Worm (Caenorhabditis elegans) whole organism, L4 larva: Measurements from ENCODE around the gene F56D2.8.
A peak's percentile ranks its signal among the peaks of the same experiment; 100 is the strongest.

ENCODE experiments used
- D1046.2 ChIP-seq: fragments of 200-800 bp; sonication (Bioruptor generic); IDR thresholded peaks from 2 replicates; pipeline ENCODE4 v1.3.6; 2022; ENCODE audit warnings: missing genetic modification characterization, missing compliant biosample characterization
- F26F4.8 ChIP-seq: fragments of 200-800 bp; sonication (Bioruptor generic); conservative IDR thresholded peaks from 2 replicates; pipeline ENCODE4 v1.3.6; 2022; ENCODE audit warnings: missing genetic modification characterization, missing compliant biosample characterization
- F37D6.2 ChIP-seq: sonication (generic microtip); optimal IDR thresholded peaks from 2 replicates; lab custom pipeline; 2016; ENCODE audit warnings: mild to moderate bottlenecking, missing genetic modification characterization, missing compliant biosample characterization
- F44E2.7 ChIP-seq: fragments of 200-800 bp; sonication (Bioruptor generic); IDR thresholded peaks from 2 replicates; pipeline ENCODE4 v2.1.2; 2022; ENCODE audit warnings: missing genetic modification characterization, missing compliant biosample characterization
- R02D3.7 ChIP-seq: fragments of 150-350 bp; sonication (generic microtip); optimal IDR thresholded peaks from 3 replicates; lab custom pipeline; 2014; ENCODE audit warnings: missing biosample characterization, missing genetic modification characterization
- T20F7.1 ChIP-seq: fragments of 200-800 bp; sonication (Bioruptor generic); optimal IDR thresholded peaks from 2 replicates; lab custom pipeline; 2018; ENCODE audit warnings: mild to moderate bottlenecking, missing genetic modification characterization, missing compliant biosample characterization
- T26A8.4 ChIP-seq: fragments of 200-800 bp; sonication (Bioruptor generic); IDR thresholded peaks from 2 replicates; pipeline ENCODE4 v1.3.6; 2022; ENCODE audit warnings: missing genetic modification characterization, missing compliant biosample characterization
- Y105C5A.15 ChIP-seq: fragments of 200-800 bp; sonication (Bioruptor generic); IDR thresholded peaks from 2 replicates; pipeline ENCODE4 v1.3.6; 2022; ENCODE audit warnings: missing genetic modification characterization, missing compliant biosample characterization
- ama-1 ChIP-seq: fragments of 150-350 bp; optimal IDR thresholded peaks from 2 replicates; lab custom pipeline; 2014; ENCODE audit warnings: inconsistent platforms, mixed read lengths
- ceh-20 ChIP-seq: fragments of 200-800 bp; sonication (Bioruptor generic); IDR thresholded peaks from 2 replicates; pipeline ENCODE4 v1.3.6; 2022; ENCODE audit warnings: missing genetic modification reagents, missing genetic modification characterization, missing compliant biosample characterization
- ceh-44 ChIP-seq: fragments of 200-800 bp; sonication (Bioruptor generic); IDR thresholded peaks from 2 replicates; pipeline ENCODE4 v1.3.6; 2022; ENCODE audit warnings: missing genetic modification reagents, missing genetic modification characterization, missing compliant biosample characterization
- ceh-62 ChIP-seq: sonication (generic microtip); optimal IDR thresholded peaks from 2 replicates; lab custom pipeline; 2017; ENCODE audit warnings: missing biosample characterization, missing genetic modification characterization
- ceh-82 ChIP-seq: sonication (generic microtip); optimal IDR thresholded peaks from 2 replicates; lab custom pipeline; 2017; ENCODE audit warnings: missing biosample characterization, missing genetic modification characterization
- cey-2 ChIP-seq: sonication (generic microtip); optimal IDR thresholded peaks from 3 replicates; lab custom pipeline; 2017; ENCODE audit warnings: missing genetic modification characterization, mild to moderate bottlenecking, missing compliant biosample characterization, antibody characterized with exemption, borderline replicate concordance; ENCODE audit not compliant: insufficient read depth
- ctbp-1 ChIP-seq: fragments of 200-800 bp; sonication (Bioruptor generic); IDR thresholded peaks from 2 replicates; pipeline ENCODE4 v1.3.6; 2022; ENCODE audit warnings: missing genetic modification reagents, missing genetic modification characterization, missing compliant biosample characterization
- daf-8 ChIP-seq: fragments of 200-800 bp; sonication (Bioruptor generic); IDR thresholded peaks from 2 replicates; pipeline ENCODE4 v1.3.6; 2022; ENCODE audit warnings: missing genetic modification characterization, missing compliant biosample characterization
- dmd-6 ChIP-seq: fragments of 200-800 bp; sonication (Bioruptor generic); IDR thresholded peaks from 2 replicates; pipeline ENCODE4 v1.3.6; 2022; ENCODE audit warnings: missing genetic modification reagents, missing genetic modification characterization, missing compliant biosample characterization
- egl-27 ChIP-seq: sonication (generic microtip); optimal IDR thresholded peaks from 3 replicates; lab custom pipeline; 2017; ENCODE audit warnings: missing biosample characterization, missing genetic modification reagents, missing genetic modification characterization
- fkh-10 ChIP-seq: fragments of 150-350 bp; optimal IDR thresholded peaks from 2 replicates; lab custom pipeline; 2014; ENCODE audit warnings: missing biosample characterization, missing genetic modification reagents, missing genetic modification characterization
- gei-8 ChIP-seq: fragments of 200-800 bp; sonication (Bioruptor generic); optimal IDR thresholded peaks from 2 replicates; lab custom pipeline; 2018; ENCODE audit warnings: mild to moderate bottlenecking, missing genetic modification characterization, missing compliant biosample characterization
- hif-1 ChIP-seq, 2 experiments: sonication (generic microtip); optimal IDR thresholded peaks; 2 replicates each; lab custom pipeline; 2016 to 2017; ENCODE audit warnings: missing compliant biosample characterization in 2 of 2, missing genetic modification characterization in 2 of 2, missing genetic modification reagents in 2 of 2, missing genotype in 2 of 2, mild to moderate bottlenecking in 1 of 2
- hlh-30 ChIP-seq: sonication (generic microtip); optimal IDR thresholded peaks from 2 replicates; lab custom pipeline; 2017; ENCODE audit warnings: antibody characterized with exemption, mild to moderate bottlenecking, missing genetic modification characterization, missing compliant biosample characterization; ENCODE audit not compliant: insufficient read depth
- hmg-1.1 ChIP-seq: fragments of 200-800 bp; sonication (Bioruptor generic); IDR thresholded peaks from 2 replicates; pipeline ENCODE4 v1.3.6; 2022; ENCODE audit warnings: missing genetic modification reagents, missing genetic modification characterization, missing compliant biosample characterization
- lin-13 ChIP-seq: fragments of 150-350 bp; optimal IDR thresholded peaks from 2 replicates; lab custom pipeline; 2014; ENCODE audit warnings: missing biosample characterization, missing genetic modification reagents, missing genetic modification characterization
- lin-15B ChIP-seq: fragments of 150-350 bp; sonication (generic microtip); optimal IDR thresholded peaks from 3 replicates; lab custom pipeline; 2014; ENCODE audit warnings: missing biosample characterization, missing genetic modification characterization
- lin-29 ChIP-seq: fragments of 200-800 bp; sonication (Bioruptor generic); IDR thresholded peaks from 2 replicates; pipeline ENCODE4 v1.3.6; 2022; ENCODE audit warnings: missing genetic modification reagents, missing genetic modification characterization, missing compliant biosample characterization
- lin-38 ChIP-seq: fragments of 200-800 bp; sonication (Bioruptor generic); IDR thresholded peaks from 2 replicates; pipeline ENCODE4 v1.3.6; 2022; ENCODE audit warnings: missing genetic modification reagents, missing genetic modification characterization, missing compliant biosample characterization
- lin-39 ChIP-seq: fragments of 150-350 bp; optimal IDR thresholded peaks from 2 replicates; lab custom pipeline; 2014; ENCODE audit warnings: missing biosample characterization, missing genetic modification reagents, missing genetic modification characterization
- lir-3 ChIP-seq: sonication (generic microtip); optimal IDR thresholded peaks from 2 replicates; lab custom pipeline; 2016; ENCODE audit warnings: mild to moderate bottlenecking, missing genetic modification characterization, missing compliant biosample characterization
- madf-9 ChIP-seq: fragments of 200-800 bp; sonication (Bioruptor generic); conservative IDR thresholded peaks from 2 replicates; pipeline ENCODE4 v1.3.6; 2022; ENCODE audit warnings: missing genetic modification reagents, missing genetic modification characterization, missing compliant biosample characterization
- mdt-29 ChIP-seq: fragments of 200-800 bp; sonication (Bioruptor generic); IDR thresholded peaks from 2 replicates; pipeline ENCODE4 v1.3.6; 2022; ENCODE audit warnings: missing genetic modification reagents, missing genetic modification characterization, missing compliant biosample characterization
- nhr-11 ChIP-seq: fragments of 150-350 bp; optimal IDR thresholded peaks from 2 replicates; lab custom pipeline; 2014; ENCODE audit warnings: missing biosample characterization, missing genetic modification characterization
- nhr-111 ChIP-seq: fragments of 200-800 bp; sonication (Bioruptor generic); optimal IDR thresholded peaks from 2 replicates; lab custom pipeline; 2018; ENCODE audit warnings: mild to moderate bottlenecking, missing genetic modification characterization, missing compliant biosample characterization
- nhr-28 ChIP-seq: fragments of 150-350 bp; optimal IDR thresholded peaks from 2 replicates; lab custom pipeline; 2014; ENCODE audit warnings: missing biosample characterization, missing genetic modification characterization
- nhr-41 ChIP-seq: fragments of 200-800 bp; sonication (Bioruptor generic); IDR thresholded peaks from 2 replicates; pipeline ENCODE4 v1.3.6; 2022; ENCODE audit warnings: missing genetic modification reagents, missing genetic modification characterization, missing compliant biosample characterization
- nhr-42 ChIP-seq: fragments of 200-800 bp; sonication (Bioruptor generic); IDR thresholded peaks from 2 replicates; pipeline ENCODE4 v1.3.6; 2022; ENCODE audit warnings: missing genetic modification characterization, missing compliant biosample characterization
- nhr-6 ChIP-seq: fragments of 150-350 bp; optimal IDR thresholded peaks from 2 replicates; lab custom pipeline; 2014; ENCODE audit warnings: missing biosample characterization, missing genetic modification characterization
- nhr-76 ChIP-seq: fragments of 150-350 bp; optimal IDR thresholded peaks from 2 replicates; lab custom pipeline; 2014; ENCODE audit warnings: missing biosample characterization, missing genetic modification characterization
- nhr-77 ChIP-seq: fragments of 150-350 bp; optimal IDR thresholded peaks from 2 replicates; lab custom pipeline; 2014; ENCODE audit warnings: missing biosample characterization, missing genetic modification characterization
- pha-4 ChIP-seq, 2 experiments: fragments of 150-350 bp in 1 of 2; fragments of 200-800 bp in 1 of 2; sonication (Bioruptor generic) in 1 of 2; IDR thresholded peaks in 1 of 2; optimal IDR thresholded peaks in 1 of 2; 2 replicates each; pipeline versions ENCODE4 v1.3.6 to Lab custom; 2014 to 2022; ENCODE audit warnings: missing genetic modification characterization in 2 of 2, missing genetic modification reagents in 2 of 2, missing biosample characterization in 1 of 2, missing compliant biosample characterization in 1 of 2
- pqm-1 ChIP-seq: sonication (generic microtip); optimal IDR thresholded peaks from 2 replicates; lab custom pipeline; 2017; ENCODE audit warnings: missing biosample characterization, missing genetic modification characterization
- sdz-12 ChIP-seq: fragments of 200-800 bp; sonication (Bioruptor generic); optimal IDR thresholded peaks from 2 replicates; lab custom pipeline; 2018; ENCODE audit warnings: mild to moderate bottlenecking, missing genetic modification characterization, missing compliant biosample characterization
- set-16 ChIP-seq: fragments of 200-800 bp; sonication (Bioruptor generic); IDR thresholded peaks from 2 replicates; pipeline ENCODE4 v1.3.6; 2022; ENCODE audit warnings: missing genetic modification reagents, missing genetic modification characterization, missing compliant biosample characterization
- skn-1 ChIP-seq: fragments of 150-350 bp; optimal IDR thresholded peaks from 2 replicates; lab custom pipeline; 2014; ENCODE audit warnings: missing biosample characterization, missing genetic modification characterization
- snpc-4 ChIP-seq: fragments of 150-350 bp; optimal IDR thresholded peaks from 2 replicates; lab custom pipeline; 2014; ENCODE audit warnings: missing biosample characterization, missing genetic modification characterization
- spr-1 ChIP-seq: sonication (generic microtip); optimal IDR thresholded peaks from 2 replicates; lab custom pipeline; 2016; ENCODE audit warnings: mild to moderate bottlenecking, missing genetic modification characterization, missing compliant biosample characterization
- spr-3 ChIP-seq: fragments of 200-800 bp; sonication (Bioruptor generic); optimal IDR thresholded peaks from 2 replicates; lab custom pipeline; 2018; ENCODE audit warnings: mild to moderate bottlenecking, missing genetic modification characterization, missing compliant biosample characterization
- tra-1 ChIP-seq: fragments of 200-800 bp; sonication (Bioruptor generic); IDR thresholded peaks from 2 replicates; pipeline ENCODE4 v1.3.6; 2022; ENCODE audit warnings: missing genetic modification reagents, missing genetic modification characterization, missing compliant biosample characterization
- unc-130 ChIP-seq: sonication (generic microtip); optimal IDR thresholded peaks from 2 replicates; lab custom pipeline; 2016; ENCODE audit warnings: missing genetic modification reagents, missing genetic modification characterization, missing compliant biosample characterization
- vab-7 ChIP-seq: fragments of 200-800 bp; sonication (Bioruptor generic); IDR thresholded peaks from 2 replicates; pipeline ENCODE4 v1.3.6; 2022; ENCODE audit warnings: missing genetic modification reagents, missing genetic modification characterization, missing compliant biosample characterization
- zfp-2 ChIP-seq: sonication (generic microtip); optimal IDR thresholded peaks from 2 replicates; lab custom pipeline; 2016; ENCODE audit warnings: mild to moderate bottlenecking, missing genetic modification characterization, missing compliant biosample characterization
- ztf-11 ChIP-seq: fragments of 150-350 bp; optimal IDR thresholded peaks from 2 replicates; lab custom pipeline; 2014; ENCODE audit warnings: missing biosample characterization, missing genetic modification characterization

The F56D2.8 gene

ce11 chrIII:5553098-5553497 is 29.6 kb downstream of the F56D2.8 start (continued):
- TF ChIP-seq pqm-1 (tag; lab: Kevin White, UChicago), result no peak
- no peak for TF ChIP-seq lin-13
- 0 out of 2 replicates have a peak, but pooled peaks have one; percentile 23 for TF ChIP-seq pha-4 (GFP tag; IDR thresholded peaks at IDR 0.05; lab: Robert Waterston, UW)
- TF ChIP-seq pha-4 (tag; optimal IDR thresholded peaks at IDR 0.05; lab: Kevin White, UChicago), result no peak
- no peak for TF ChIP-seq lin-29 (GFP tag; lab: Robert Waterston, UW)
- TF ChIP-seq nhr-76 (tag; lab: Kevin White, UChicago), result no peak
- TF ChIP-seq ceh-62 (tag; lab: Kevin White, UChicago), result no peak
- TF ChIP-seq nhr-42 (GFP tag; lab: Robert Waterston, UW), result 0 out of 2 replicates have a peak, but pooled peaks have one; percentile 13
- TF ChIP-seq nhr-28 (tag; lab: Kevin White, UChicago), result peak; percentile 70
- no peak for TF ChIP-seq lin-39 (tag; lab: Kevin White, UChicago)
- peak; percentile 31; the same call in 1 of the 2 replicates for TF ChIP-seq ceh-20 (GFP tag; lab: Robert Waterston, UW)
- no peak for TF ChIP-seq lir-3 (tag; lab: Kevin White, UChicago)
- TF ChIP-seq hmg-1.1 (GFP tag; lab: Robert Waterston, UW), result no peak
- TF ChIP-seq gei-8 (GFP tag; lab: Kevin White, UChicago), result no peak
- TF ChIP-seq hif-1 (tag; optimal IDR thresholded peaks at IDR 0.05; lab: Kevin White, UChicago), result no peak
- no peak for TF ChIP-seq Y105C5A.15
- no peak for TF ChIP-seq spr-3
- TF ChIP-seq F44E2.7, result no peak
- no peak for TF ChIP-seq daf-8 (GFP tag; lab: Robert Waterston, UW)
- no peak for TF ChIP-seq ceh-82 (tag; lab: Kevin White, UChicago)
- no peak for TF ChIP-seq ctbp-1
- peak; percentile 55 for TF ChIP-seq nhr-77 (tag; lab: Kevin White, UChicago)
- TF ChIP-seq ama-1, result no peak
- TF ChIP-seq lin-15B, result no peak
- TF ChIP-seq zfp-2 (tag; lab: Kevin White, UChicago), result no peak
- no peak for TF ChIP-seq ceh-44
- no peak for TF ChIP-seq F26F4.8 (GFP tag; lab: Robert Waterston, UW)
- no peak for TF ChIP-seq unc-130
- TF ChIP-seq ztf-11 (tag; lab: Kevin White, UChicago), result no peak
- no peak for TF ChIP-seq nhr-6 (tag; lab: Kevin White, UChicago)
- TF ChIP-seq D1046.2 (GFP tag; lab: Robert Waterston, UW), result no peak
- peak; percentile 28; the same call in 1 of the 2 replicates for TF ChIP-seq lin-38 (GFP tag; lab: Robert Waterston, UW)
- TF ChIP-seq dmd-6 (GFP tag; lab: Robert Waterston, UW), result peak; percentile 89
- no peak for TF ChIP-seq F37D6.2 (tag; lab: Kevin White, UChicago)
- TF ChIP-seq egl-27 (tag; lab: Kevin White, UChicago), result no peak
- TF ChIP-seq mdt-29 (GFP tag; lab: Robert Waterston, UW), result peak; percentile 80; the same call in 1 of the 2 replicates
- no peak for TF ChIP-seq nhr-41 (GFP tag; lab: Robert Waterston, UW)
- TF ChIP-seq skn-1, result no peak
- no peak for TF ChIP-seq cey-2 (tag; lab: Kevin White, UChicago)
- no peak for TF ChIP-seq spr-1 (tag; lab: Kevin White, UChicago)
- no peak for TF ChIP-seq T20F7.1 (GFP tag; lab: Kevin White, UChicago)
- no peak; the same call in 1 of the 2 replicates for TF ChIP-seq T26A8.4 (GFP tag; lab: Robert Waterston, UW)
- no peak for TF ChIP-seq snpc-4 (tag; lab: Kevin White, UChicago)
- peak; percentile 44 for TF ChIP-seq hlh-30 (tag; lab: Kevin White, UChicago)
- TF ChIP-seq nhr-111 (GFP tag; lab: Kevin White, UChicago), result no peak
- TF ChIP-seq nhr-11, result no peak
- TF ChIP-seq fkh-10 (GFP tag; lab: Kevin White, UChicago), result no peak
- peak; percentile 72 for TF ChIP-seq tra-1
- TF ChIP-seq set-16 (GFP tag; lab: Robert Waterston, UW), result no peak
- TF ChIP-seq vab-7 (GFP tag; lab: Robert Waterston, UW), result no peak
- no peak for TF ChIP-seq madf-9
- no peak for TF ChIP-seq sdz-12
- no peak for TF ChIP-seq R02D3.7 (tag; lab: Kevin White, UChicago)
